Fruit fly (Drosophila melanogaster) whole organism, embryonic: Measurements from ENCODE around the gene CG43618.

Source experiments
- Bteb2 ChIP-seq: fragments of 200-800 bp; sonication (Bioruptor generic); optimal IDR thresholded peaks from 2 replicates; lab custom pipeline; 2016; ENCODE audit warnings: missing biosample characterization, missing genetic modification characterization
- CG10147 ChIP-seq: fragments of 200-800 bp; sonication (Bioruptor generic); optimal IDR thresholded peaks from 2 replicates; lab custom pipeline; 2019; ENCODE audit warnings: missing biosample characterization, mild to moderate bottlenecking, missing genetic modification characterization, moderate library complexity
- CG11456 ChIP-seq: fragments of 200-800 bp; sonication (Bioruptor generic); IDR thresholded peaks from 3 replicates; pipeline ENCODE4 v1.3.6; 2022; ENCODE audit warnings: missing biosample characterization, missing genetic modification characterization
- CG11696 ChIP-seq: fragments of 200-800 bp; sonication (Bioruptor generic); IDR thresholded peaks from 2 replicates; pipeline ENCODE4 v1.3.6; 2022; ENCODE audit warnings: missing biosample characterization, missing genetic modification characterization
- CG12942 ChIP-seq: fragments of 200-800 bp; sonication (Bioruptor generic); optimal IDR thresholded peaks from 3 replicates; lab custom pipeline; 2016; ENCODE audit warnings: missing biosample characterization, missing genetic modification characterization
- CG13123 ChIP-seq: fragments of 200-800 bp; sonication (Bioruptor generic); optimal IDR thresholded peaks from 2 replicates; lab custom pipeline; 2016; ENCODE audit warnings: missing biosample characterization, missing genetic modification characterization
- CG13424 ChIP-seq: fragments of 200-800 bp; sonication (Bioruptor generic); optimal IDR thresholded peaks from 2 replicates; lab custom pipeline; 2019; ENCODE audit warnings: missing biosample characterization, mild to moderate bottlenecking, missing genetic modification characterization, moderate library complexity
- CG15601 ChIP-seq: fragments of 200-800 bp; sonication (Bioruptor generic); optimal IDR thresholded peaks from 3 replicates; lab custom pipeline; 2019; ENCODE audit warnings: missing biosample characterization, mild to moderate bottlenecking, missing genetic modification characterization, moderate library complexity
- CG16813 ChIP-seq: fragments of 200-800 bp; sonication (Bioruptor generic); IDR thresholded peaks from 3 replicates; pipeline ENCODE4 v1.3.6; 2022; ENCODE audit warnings: missing biosample characterization, missing genetic modification characterization; ENCODE audit not compliant: partially characterized antibody
- CG18262 ChIP-seq: fragments of 200-800 bp; optimal IDR thresholded peaks from 3 replicates; lab custom pipeline; 2019; ENCODE audit warnings: missing biosample characterization, mild to moderate bottlenecking, missing genetic modification characterization, moderate library complexity
- CG1832 ChIP-seq: fragments of 200-800 bp; sonication (Bioruptor generic); optimal IDR thresholded peaks from 2 replicates; lab custom pipeline; 2017; ENCODE audit warnings: missing biosample characterization, mild to moderate bottlenecking, missing genetic modification characterization, inconsistent platforms
- CG31365 ChIP-seq: fragments of 200-800 bp; sonication (Bioruptor generic); optimal IDR thresholded peaks from 2 replicates; lab custom pipeline; 2018; ENCODE audit warnings: missing biosample characterization, mild to moderate bottlenecking, missing genetic modification characterization
- CG31388 ChIP-seq: fragments of 200-800 bp; sonication (Bioruptor generic); optimal IDR thresholded peaks from 2 replicates; lab custom pipeline; 2016; ENCODE audit warnings: missing biosample characterization, missing genetic modification characterization
- CG3847 ChIP-seq: fragments of 200-800 bp; sonication (Bioruptor generic); IDR thresholded peaks from 2 replicates; pipeline ENCODE4 v1.3.6; 2022; ENCODE audit warnings: missing biosample characterization, missing genetic modification characterization
- CG42726 ChIP-seq: fragments of 200-800 bp; sonication (Bioruptor generic); IDR thresholded peaks from 2 replicates; pipeline ENCODE4 v1.3.6; 2022; ENCODE audit warnings: missing biosample characterization, missing genetic modification characterization; ENCODE audit not compliant: partially characterized antibody
- CG4424 ChIP-seq: fragments of 200-800 bp; sonication (Bioruptor generic); optimal IDR thresholded peaks from 3 replicates; lab custom pipeline; 2016; ENCODE audit warnings: missing biosample characterization, missing genetic modification characterization
- CG4820 ChIP-seq: fragments of 200-800 bp; sonication (Bioruptor generic); optimal IDR thresholded peaks from 3 replicates; lab custom pipeline; 2016; ENCODE audit warnings: missing biosample characterization, missing genetic modification characterization
- CG4854 ChIP-seq: fragments of 200-800 bp; sonication (Bioruptor generic); optimal IDR thresholded peaks from 2 replicates; lab custom pipeline; 2016; ENCODE audit warnings: missing biosample characterization, missing genetic modification characterization, inconsistent platforms
- CG9215 ChIP-seq: fragments of 200-800 bp; sonication (Bioruptor generic); IDR thresholded peaks from 2 replicates; pipeline ENCODE4 v1.3.6; 2022; ENCODE audit warnings: missing biosample characterization, missing genetic modification characterization
- Chrac-16 ChIP-seq: fragments of 200-800 bp; sonication (Bioruptor generic); optimal IDR thresholded peaks from 3 replicates; lab custom pipeline; 2016; ENCODE audit warnings: missing biosample characterization, missing genetic modification characterization
- CoRest ChIP-seq: fragments of 200-800 bp; sonication (Bioruptor generic); optimal IDR thresholded peaks from 3 replicates; lab custom pipeline; 2018; ENCODE audit warnings: missing biosample characterization, mild to moderate bottlenecking, missing genetic modification characterization, moderate library complexity
- Deaf1 ChIP-seq: fragments of 200-800 bp; optimal IDR thresholded peaks from 3 replicates; lab custom pipeline; 2019; ENCODE audit warnings: missing biosample characterization, mild to moderate bottlenecking, missing genetic modification characterization, moderate library complexity
- Doc3 ChIP-seq: fragments of 200-800 bp; sonication (Bioruptor generic); IDR thresholded peaks from 3 replicates; pipeline ENCODE4 v1.3.6; 2022; ENCODE audit warnings: missing biosample characterization, missing genetic modification characterization; ENCODE audit not compliant: partially characterized antibody
- Drgx ChIP-seq: fragments of 200-800 bp; sonication (Bioruptor generic); IDR thresholded peaks from 2 replicates; pipeline ENCODE4 v1.3.6; 2022; ENCODE audit warnings: missing biosample characterization, missing genetic modification characterization
- Eip74EF ChIP-seq, 2 experiments: fragments of 200-800 bp in 1 of 2; fragments of >200 bp in 1 of 2; sonication (Bioruptor generic) in 1 of 2; optimal IDR thresholded peaks; 2 replicates each; lab custom pipeline; 2017 to 2019; ENCODE audit warnings: missing biosample characterization in 2 of 2, missing genetic modification characterization in 2 of 2, mild to moderate bottlenecking in 1 of 2, moderate library complexity in 1 of 2
- Hr39 ChIP-seq: fragments of >200 bp; optimal IDR thresholded peaks from 2 replicates; lab custom pipeline; 2017
- NC2α ChIP-seq: fragments of 200-800 bp; sonication (Bioruptor generic); optimal IDR thresholded peaks from 2 replicates; lab custom pipeline; 2016; ENCODE audit warnings: missing biosample characterization, missing genetic modification characterization
- NC2β ChIP-seq: fragments of 200-800 bp; sonication (Bioruptor generic); optimal IDR thresholded peaks from 2 replicates; lab custom pipeline; 2016; ENCODE audit warnings: missing biosample characterization, missing genetic modification characterization
- Nf-YC ChIP-seq: fragments of 200-800 bp; optimal IDR thresholded peaks from 3 replicates; lab custom pipeline; 2019; ENCODE audit warnings: missing biosample characterization, mild to moderate bottlenecking, missing genetic modification characterization, moderate library complexity
- Pdp1 ChIP-seq, 2 experiments: fragments of 200-800 bp; sonication (Bioruptor generic); optimal IDR thresholded peaks; 3 replicates each; lab custom pipeline; 2016; ENCODE audit warnings: missing biosample characterization in 2 of 2, missing genetic modification characterization in 2 of 2, mild to moderate bottlenecking in 1 of 2, moderate library complexity in 1 of 2
- Xrp1 ChIP-seq: fragments of 200-800 bp; sonication (Bioruptor generic); IDR thresholded peaks from 2 replicates; pipeline ENCODE4 v1.3.6; 2022; ENCODE audit warnings: missing biosample characterization, missing genetic modification characterization
- ato ChIP-seq: fragments of 200-800 bp; sonication (Bioruptor generic); IDR thresholded peaks from 2 replicates; pipeline ENCODE4 v1.3.6; 2022; ENCODE audit warnings: missing biosample characterization, missing genetic modification characterization; ENCODE audit not compliant: partially characterized antibody
- bcd ChIP-seq: fragments of 200-800 bp; sonication (Bioruptor generic); optimal IDR thresholded peaks from 2 replicates; lab custom pipeline; 2017; ENCODE audit warnings: missing biosample characterization, mild to moderate bottlenecking, missing genetic modification characterization
- btn ChIP-seq: fragments of 200-800 bp; sonication (Bioruptor generic); optimal IDR thresholded peaks from 2 replicates; lab custom pipeline; 2016; ENCODE audit warnings: missing biosample characterization, missing genetic modification characterization
- croc ChIP-seq: fragments of 200-800 bp; sonication (Bioruptor generic); conservative IDR thresholded peaks from 3 replicates; pipeline ENCODE4 v1.3.6; 2022; ENCODE audit warnings: missing biosample characterization, missing genetic modification characterization
- ewg ChIP-seq: fragments of 200-800 bp; sonication (Bioruptor generic); optimal IDR thresholded peaks from 3 replicates; lab custom pipeline; 2017; ENCODE audit warnings: mild to moderate bottlenecking, missing biosample characterization, missing genetic modification reagents, missing genetic modification characterization
- fru ChIP-seq: fragments of >200 bp; optimal IDR thresholded peaks from 2 replicates; lab custom pipeline; 2017
- hb ChIP-seq: fragments of 200-800 bp; sonication (Bioruptor generic); IDR thresholded peaks from 3 replicates; pipeline ENCODE4 v1.3.6; 2022; ENCODE audit warnings: missing biosample characterization, missing genetic modification characterization; ENCODE audit not compliant: partially characterized antibody
- hkb ChIP-seq, 2 experiments: fragments of 200-800 bp in 1 of 2; fragments of >200 bp in 1 of 2; sonication (Bioruptor generic) in 1 of 2; IDR thresholded peaks in 1 of 2; optimal IDR thresholded peaks in 1 of 2; 2 replicates each; pipeline versions ENCODE4 v1.3.6 to Lab custom; 2017 to 2022; ENCODE audit warnings: missing biosample characterization in 1 of 2, missing genetic modification characterization in 1 of 2
- hth ChIP-seq: fragments of >200 bp; optimal IDR thresholded peaks from 2 replicates; lab custom pipeline; 2017; ENCODE audit warnings: inconsistent platforms
- ken ChIP-seq: fragments of 200-800 bp; sonication (Bioruptor generic); IDR thresholded peaks from 3 replicates; pipeline ENCODE4 v1.3.6; 2022; ENCODE audit warnings: missing biosample characterization, missing genetic modification characterization
- nerfin-1 ChIP-seq: fragments of 200-800 bp; sonication (Bioruptor generic); optimal IDR thresholded peaks from 3 replicates; lab custom pipeline; 2019; ENCODE audit warnings: missing biosample characterization, mild to moderate bottlenecking, missing genetic modification characterization, moderate library complexity
- oc ChIP-seq: fragments of 200-800 bp; sonication (Bioruptor generic); optimal IDR thresholded peaks from 2 replicates; lab custom pipeline; 2018; ENCODE audit warnings: missing biosample characterization, mild to moderate bottlenecking, missing genetic modification characterization, moderate library complexity
- p53 ChIP-seq: fragments of 200-800 bp; sonication (Bioruptor generic); optimal IDR thresholded peaks from 2 replicates; lab custom pipeline; 2016; ENCODE audit warnings: missing biosample characterization, missing genetic modification characterization
- prd ChIP-seq, 3 experiments: fragments of >200 bp in 2 of 3; fragments of 200-800 bp in 1 of 3; sonication (Bioruptor generic) in 1 of 3; optimal IDR thresholded peaks in 2 of 3; IDR thresholded peaks in 1 of 3; 2 replicates in 2 of 3; 3 replicates in 1 of 3; pipeline versions ENCODE4 v1.3.6 to Lab custom; 2017 to 2022; ENCODE audit warnings: missing biosample characterization in 1 of 3, missing genetic modification characterization in 1 of 3
- sqz ChIP-seq: fragments of 200-800 bp; sonication (Bioruptor generic); optimal IDR thresholded peaks from 3 replicates; lab custom pipeline; 2018; ENCODE audit warnings: missing biosample characterization, mild to moderate bottlenecking, missing genetic modification characterization
- tup ChIP-seq: fragments of 200-800 bp; sonication (Bioruptor generic); optimal IDR thresholded peaks from 2 replicates; lab custom pipeline; 2016; ENCODE audit warnings: missing biosample characterization, mild to moderate bottlenecking, missing genetic modification characterization, moderate library complexity

The CG43618 gene

DNA sequence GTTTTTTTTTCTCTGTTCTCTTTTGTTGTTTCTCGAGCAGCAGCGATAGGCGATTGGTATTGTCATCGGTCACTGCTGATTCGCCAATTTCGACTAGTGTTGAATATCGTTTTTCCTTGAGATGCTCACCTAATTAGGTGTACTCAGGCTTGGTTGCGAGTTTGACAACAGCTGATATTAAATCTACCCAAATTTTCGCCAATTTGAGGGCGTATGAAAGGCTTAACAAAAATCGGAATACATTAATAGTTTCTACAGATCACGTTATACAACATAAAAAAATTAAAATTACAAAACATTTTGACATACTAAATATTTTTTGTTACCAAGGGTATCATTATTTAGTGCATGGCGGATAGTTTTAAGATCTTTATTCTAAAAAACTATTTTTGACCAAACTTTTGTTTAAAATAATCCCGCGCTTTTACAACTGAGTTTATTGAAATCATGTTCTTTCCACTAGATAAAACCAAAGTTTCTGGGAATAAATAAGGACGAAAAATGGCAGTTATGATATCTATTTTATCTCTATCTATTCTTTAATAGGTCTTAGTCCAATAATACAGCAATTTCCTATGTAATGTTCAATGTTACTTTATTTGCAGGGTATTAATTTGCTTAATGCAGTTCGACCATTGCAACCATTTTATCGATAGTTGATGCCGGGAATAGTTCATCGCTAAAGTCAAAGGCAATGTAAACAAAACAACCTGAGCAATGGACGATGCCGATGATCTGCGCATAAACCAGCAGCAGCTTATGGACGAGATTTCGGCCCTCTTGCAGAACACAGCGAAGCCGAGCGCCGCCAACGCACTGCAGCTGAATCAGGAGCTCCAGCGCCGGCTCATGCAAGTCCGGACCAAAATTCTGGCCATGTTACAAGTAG, 35.6 kb upstream of the CG43618 start, which contains the start of the genes CG10435 and Pbp95 (continued):
- peak; percentile 41 for TF ChIP-seq CG12942 (GFP tag; lab: Kevin White, UChicago)
- no peak for TF ChIP-seq tup (GFP tag; lab: Kevin White, UChicago)
- peak; percentile 61 for TF ChIP-seq CG16813 (GFP tag; lab: Robert Waterston, UW)
- TF ChIP-seq NC2β (GFP tag; lab: Kevin White, UChicago) = peak; percentile 45
- no peak for TF ChIP-seq hkb (optimal IDR thresholded peaks at IDR 0.05; lab: Kevin White, UChicago)
- no peak for TF ChIP-seq hkb (GFP tag; IDR thresholded peaks at IDR 0.05; lab: Robert Waterston, UW)
- TF ChIP-seq ato (GFP tag; lab: Robert Waterston, UW) = peak; percentile 53; the same call in 1 of the 2 replicates
- TF ChIP-seq Nf-YC (tag; lab: Kevin White, UChicago) = peak; percentile 83
- TF ChIP-seq prd (optimal IDR thresholded peaks at IDR 0.05; lab: Kevin White, UChicago) = no peak
- TF ChIP-seq prd (GFP tag; IDR thresholded peaks at IDR 0.05; lab: Robert Waterston, UW) = peak; percentile 39; the same call in 1 of the 3 replicates
- TF ChIP-seq CG4854 (GFP tag; lab: Kevin White, UChicago) = no peak
- TF ChIP-seq CG1832 (GFP tag; lab: Kevin White, UChicago) = no peak
- peak; percentile 66 for TF ChIP-seq CG11456 (GFP tag; lab: Robert Waterston, UW)
- TF ChIP-seq ewg (GFP tag; lab: Kevin White, UChicago) = no peak
- TF ChIP-seq hb (GFP tag; lab: Robert Waterston, UW) = peak; percentile 62; the same call in 1 of the 3 replicates
- TF ChIP-seq Pdp1 (GFP tag; optimal IDR thresholded peaks at IDR 0.05; lab: Kevin White, UChicago) = peak; percentile 67 to 68
- TF ChIP-seq CG10147 (GFP tag; lab: Kevin White, UChicago) = no peak
- no peak for TF ChIP-seq CG15601 (tag; lab: Kevin White, UChicago)
- TF ChIP-seq CG18262 (tag; lab: Kevin White, UChicago) = no peak
- TF ChIP-seq oc (tag; lab: Kevin White, UChicago) = no peak
- peak; percentile 25 for TF ChIP-seq CG13424
- TF ChIP-seq Doc3 (GFP tag; lab: Robert Waterston, UW) = peak; percentile 66
- TF ChIP-seq CG42726 (GFP tag; lab: Robert Waterston, UW) = no peak
- TF ChIP-seq CG3847 (GFP tag; lab: Robert Waterston, UW) = peak; percentile 60
- 0 out of 3 replicates have a peak, but pooled peaks have one; percentile 34 for TF ChIP-seq ken (GFP tag; lab: Robert Waterston, UW)
- TF ChIP-seq CoRest (tag; lab: Kevin White, UChicago) = no peak
- TF ChIP-seq CG4424 (GFP tag; lab: Kevin White, UChicago) = peak; percentile 52
- TF ChIP-seq bcd (GFP tag; lab: Kevin White, UChicago) = peak; percentile 48
- TF ChIP-seq Chrac-16 (GFP tag; lab: Kevin White, UChicago) = peak; percentile 42
- peak; percentile 53; the same call in 1 of the 2 replicates for TF ChIP-seq Xrp1 (GFP tag; lab: Robert Waterston, UW)
- TF ChIP-seq NC2α (GFP tag; lab: Kevin White, UChicago) = no peak
- no peak for TF ChIP-seq Hr39 (lab: Kevin White, UChicago)
- TF ChIP-seq Drgx (GFP tag; lab: Robert Waterston, UW) = no peak; the same call in 1 of the 2 replicates
- TF ChIP-seq p53 (GFP tag; lab: Kevin White, UChicago) = peak; percentile 24
- no peak for TF ChIP-seq Bteb2
- no peak for TF ChIP-seq CG31365 (tag; lab: Kevin White, UChicago)
- TF ChIP-seq CG9215 (GFP tag; lab: Robert Waterston, UW) = peak; percentile 62
- TF ChIP-seq Eip74EF (GFP tag; optimal IDR thresholded peaks at IDR 0.05; lab: Kevin White, UChicago) = no peak
- TF ChIP-seq croc (GFP tag; lab: Robert Waterston, UW) = no peak
- no peak for TF ChIP-seq nerfin-1
- no peak for TF ChIP-seq sqz (GFP tag; lab: Kevin White, UChicago)
- no peak for TF ChIP-seq Deaf1 (tag; lab: Kevin White, UChicago)
- peak; percentile 27 for TF ChIP-seq CG4820 (GFP tag; lab: Kevin White, UChicago)
- TF ChIP-seq CG31388 (GFP tag; lab: Kevin White, UChicago) = no peak
- no peak for TF ChIP-seq CG13123 (GFP tag; lab: Kevin White, UChicago)
- TF ChIP-seq btn (GFP tag; lab: Kevin White, UChicago) = no peak
- no peak for TF ChIP-seq CG11696
- TF ChIP-seq fru = no peak
- no peak for TF ChIP-seq hth (lab: Kevin White, UChicago)
